Worm (Caenorhabditis elegans) whole organism, L1 larva: ENCODE measurements around the gene alh-9.
A peak's percentile ranks its signal among the peaks of the same experiment; 100 is the strongest.

ENCODE experiments used
- C34B4.2 ChIP-seq: sonication (generic microtip); optimal IDR thresholded peaks from 2 replicates; lab custom pipeline; 2017; ENCODE audit warnings: mild to moderate bottlenecking, missing genetic modification characterization, missing compliant biosample characterization
- F16B12.6 ChIP-seq: fragments of 150-350 bp; optimal IDR thresholded peaks from 2 replicates; lab custom pipeline; 2014; ENCODE audit warnings: missing biosample characterization, missing genetic modification characterization
- blmp-1 ChIP-seq: fragments of 150-350 bp; optimal IDR thresholded peaks from 2 replicates; lab custom pipeline; 2014; ENCODE audit warnings: missing biosample characterization, missing genetic modification characterization
- ceh-63 ChIP-seq: fragments of 200-800 bp; sonication (Bioruptor generic); optimal IDR thresholded peaks from 2 replicates; lab custom pipeline; 2018; ENCODE audit warnings: mild to moderate bottlenecking, missing genetic modification characterization, missing compliant biosample characterization
- dpl-1 ChIP-seq, 3 experiments: fragments of 150-350 bp in 2 of 3; sonication (generic microtip) in 1 of 3; optimal IDR thresholded peaks; 2 replicates each; lab custom pipeline; 2014 to 2017; ENCODE audit warnings: missing biosample characterization in 3 of 3, missing genetic modification characterization in 3 of 3, missing genetic modification reagents in 3 of 3
- dsc-1 ChIP-seq: sonication (generic microtip); optimal IDR thresholded peaks from 2 replicates; lab custom pipeline; 2016; ENCODE audit warnings: mild to moderate bottlenecking, missing genetic modification characterization, missing compliant biosample characterization
- efl-1 ChIP-seq, 4 experiments: fragments of 150-350 bp; optimal IDR thresholded peaks in 3 of 4; peaks in 1 of 4; 1 replicate in 1 of 4; 2 replicates in 3 of 4; lab custom pipeline; 2014; ENCODE audit warnings: missing biosample characterization in 2 of 4, missing genetic modification characterization in 2 of 4, missing genetic modification reagents in 2 of 4
- efl-3 ChIP-seq: fragments of 200-800 bp; sonication (Bioruptor generic); optimal IDR thresholded peaks from 2 replicates; lab custom pipeline; 2018; ENCODE audit warnings: mild to moderate bottlenecking, missing genetic modification characterization, missing compliant biosample characterization
- elt-2 ChIP-seq: sonication (generic microtip); optimal IDR thresholded peaks from 2 replicates; lab custom pipeline; 2016; ENCODE audit warnings: missing genetic modification characterization, mild to moderate bottlenecking, inconsistent platforms, missing compliant biosample characterization, missing genetic modification reagents
- fkh-10 ChIP-seq: sonication (generic microtip); optimal IDR thresholded peaks from 2 replicates; lab custom pipeline; 2017; ENCODE audit warnings: missing biosample characterization, missing genetic modification reagents, missing genetic modification characterization
- hlh-17 ChIP-seq: fragments of 200-800 bp; sonication (Bioruptor generic); optimal IDR thresholded peaks from 2 replicates; lab custom pipeline; 2018; ENCODE audit warnings: missing genetic modification characterization, mild to moderate bottlenecking, missing compliant biosample characterization, moderate library complexity, borderline replicate concordance
- hlh-4 ChIP-seq: sonication (generic microtip); optimal IDR thresholded peaks from 2 replicates; lab custom pipeline; 2016; ENCODE audit warnings: mild to moderate bottlenecking, missing genetic modification characterization, missing compliant biosample characterization
- lin-14 ChIP-seq: fragments of 200-800 bp; sonication (Bioruptor generic); optimal IDR thresholded peaks from 2 replicates; lab custom pipeline; 2018; ENCODE audit warnings: mild to moderate bottlenecking, missing genetic modification characterization, moderate library complexity, missing compliant biosample characterization
- lin-15B ChIP-seq: fragments of 150-350 bp; sonication (generic microtip); optimal IDR thresholded peaks from 3 replicates; lab custom pipeline; 2014; ENCODE audit warnings: missing biosample characterization, missing genetic modification characterization
- lin-35 ChIP-seq, 2 experiments: fragments of 150-350 bp; optimal IDR thresholded peaks; 2 replicates each; lab custom pipeline; 2014; ENCODE audit warnings: missing biosample characterization in 2 of 2, missing genetic modification characterization in 2 of 2, missing genetic modification reagents in 2 of 2
- lin-39 ChIP-seq: fragments of 150-350 bp; optimal IDR thresholded peaks from 2 replicates; lab custom pipeline; 2014; ENCODE audit warnings: missing biosample characterization, missing genetic modification reagents, missing genetic modification characterization
- lsy-2 ChIP-seq, 2 experiments: fragments of 150-350 bp; optimal IDR thresholded peaks; 2 replicates each; lab custom pipeline; 2014; ENCODE audit warnings: missing biosample characterization in 2 of 2, missing genetic modification characterization in 2 of 2
- mab-9 ChIP-seq: fragments of 200-800 bp; sonication (Bioruptor generic); IDR thresholded peaks from 2 replicates; pipeline ENCODE4 v1.3.6; 2022; ENCODE audit warnings: missing genetic modification reagents, missing genetic modification characterization, missing compliant biosample characterization
- mef-2 ChIP-seq: fragments of 150-350 bp; optimal IDR thresholded peaks from 2 replicates; lab custom pipeline; 2014; ENCODE audit warnings: missing biosample characterization, missing genetic modification characterization
- mep-1 ChIP-seq: fragments of 150-350 bp; optimal IDR thresholded peaks from 2 replicates; lab custom pipeline; 2014; ENCODE audit warnings: missing biosample characterization, missing genetic modification characterization
- nhr-20 ChIP-seq: sonication (generic microtip); optimal IDR thresholded peaks from 2 replicates; lab custom pipeline; 2016; ENCODE audit warnings: mild to moderate bottlenecking, missing genetic modification characterization, missing compliant biosample characterization
- nhr-47 ChIP-seq: sonication (generic microtip); optimal IDR thresholded peaks from 2 replicates; lab custom pipeline; 2016; ENCODE audit warnings: mild to moderate bottlenecking, missing genetic modification characterization, moderate library complexity, missing compliant biosample characterization
- nhr-71 ChIP-seq: sonication (generic microtip); optimal IDR thresholded peaks from 2 replicates; lab custom pipeline; 2016; ENCODE audit warnings: mild to moderate bottlenecking, missing genetic modification characterization, moderate library complexity, missing compliant biosample characterization
- nhr-77 ChIP-seq: fragments of 150-350 bp; optimal IDR thresholded peaks from 2 replicates; lab custom pipeline; 2014; ENCODE audit warnings: missing biosample characterization, missing genetic modification characterization
- nhr-85 ChIP-seq: sonication (generic microtip); peaks from one replicate; lab custom pipeline; 2016; ENCODE audit warnings: missing genetic modification characterization, inconsistent platforms, missing compliant biosample characterization
- pax-3 ChIP-seq: fragments of 200-800 bp; sonication (Bioruptor generic); optimal IDR thresholded peaks from 2 replicates; lab custom pipeline; 2018; ENCODE audit warnings: mild to moderate bottlenecking, missing genetic modification characterization, moderate library complexity, missing compliant biosample characterization
- pqm-1 ChIP-seq: sonication (generic microtip); optimal IDR thresholded peaks from 3 replicates; lab custom pipeline; 2017; ENCODE audit warnings: missing biosample characterization, missing genetic modification characterization
- rnt-1 ChIP-seq: sonication (generic microtip); optimal IDR thresholded peaks from 2 replicates; lab custom pipeline; 2016; ENCODE audit warnings: mild to moderate bottlenecking, missing genetic modification characterization, moderate library complexity, missing compliant biosample characterization
- snpc-4 ChIP-seq: fragments of 150-350 bp; optimal IDR thresholded peaks from 2 replicates; lab custom pipeline; 2014; ENCODE audit warnings: missing biosample characterization, missing genetic modification characterization
- snu-23 ChIP-seq: sonication (generic microtip); optimal IDR thresholded peaks from 2 replicates; lab custom pipeline; 2016; ENCODE audit warnings: missing genetic modification characterization, missing compliant biosample characterization
- unc-130 ChIP-seq: fragments of 150-350 bp; optimal IDR thresholded peaks from 2 replicates; lab custom pipeline; 2017; ENCODE audit warnings: missing biosample characterization, missing genetic modification characterization, inconsistent platforms
- zag-1 ChIP-seq: fragments of 150-350 bp; optimal IDR thresholded peaks from 2 replicates; lab custom pipeline; 2014; ENCODE audit warnings: missing biosample characterization, missing genetic modification characterization
- ztf-11 ChIP-seq, 2 experiments: sonication (generic microtip); optimal IDR thresholded peaks; 2 replicates each; lab custom pipeline; 2016 to 2017; ENCODE audit warnings: missing genetic modification characterization in 2 of 2, missing biosample characterization in 1 of 2, missing compliant biosample characterization in 1 of 2
- ztf-4 ChIP-seq: fragments of 150-350 bp; optimal IDR thresholded peaks from 2 replicates; lab custom pipeline; 2014; ENCODE audit warnings: missing biosample characterization, missing genetic modification characterization

Gene alh-9

DNA sequence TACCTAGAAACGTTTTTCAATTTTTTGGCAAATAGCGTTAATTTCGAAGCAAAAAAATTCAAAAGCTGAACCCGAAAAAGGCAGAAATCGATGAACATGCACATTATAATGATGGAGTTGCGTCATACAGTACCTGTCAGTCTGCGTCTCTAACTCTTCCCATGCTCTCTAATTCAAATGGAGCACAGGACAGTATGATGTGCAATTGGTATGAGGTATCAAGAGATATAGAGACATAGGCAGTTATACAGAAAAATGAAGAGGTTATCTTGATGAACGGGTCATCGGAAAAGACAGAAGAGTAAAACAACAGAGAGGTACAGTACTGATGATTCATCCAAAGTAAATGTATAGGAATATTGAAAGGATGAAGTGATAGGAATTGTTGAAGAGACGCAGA lies 44.9 kb downstream of the alh-9 start:
- TF ChIP-seq efl-1 (optimal IDR thresholded peaks at IDR 0.05; lab: Kevin White, UChicago), result no peak
- peak in 1 of 2 experiments; percentile 87 for TF ChIP-seq efl-1 (GFP tag; optimal IDR thresholded peaks at IDR 0.05 in 1 of 2; lab: Kevin White, UChicago)
- no peak for TF ChIP-seq pqm-1

- TF ChIP-seq lin-14 (peak; percentile 54), nhr-77 (no peak), lsy-2 (tag; optimal IDR thresholded peaks at IDR 0.05; lab: Kevin White, UChicago) (no peak)
- TF ChIP-seq, all 84 proteins: peak for 1
Measured at ce11 chrIII:5902558-5902957, 46.7 kb downstream of the alh-9 start.

DNA sequence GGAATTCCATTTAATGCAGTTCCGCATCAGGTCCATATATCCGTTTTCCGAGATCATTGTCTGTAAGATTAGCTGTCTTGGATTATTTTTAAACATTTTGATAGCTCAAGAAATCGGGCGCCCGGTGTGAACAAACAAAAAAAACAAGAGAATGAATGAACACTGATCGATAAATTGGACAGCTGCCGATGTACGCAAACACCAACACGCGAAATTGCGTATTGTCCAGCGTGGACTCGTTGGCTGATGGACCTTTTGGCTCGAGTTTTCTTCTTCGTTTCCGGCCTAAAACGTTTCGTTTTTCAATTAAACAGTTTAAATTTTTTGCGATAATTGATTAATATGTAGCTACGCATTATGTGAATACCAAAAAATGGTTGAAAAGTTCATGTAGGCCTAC lies 50.2 kb downstream of the alh-9 start, which contains the start of gene dpff-1:
TSS of gene dpff-1 (minus strand) at position 288 of the 400 bp plus-strand sequence.
- TF ChIP-seq ztf-11 (tag; optimal IDR thresholded peaks at IDR 0.05; lab: Kevin White, UChicago) (no peak), rnt-1 (tag; lab: Kevin White, UChicago) (peak; percentile 50), fkh-10 (GFP tag; lab: Kevin White, UChicago) (no peak), ztf-4 (tag; lab: Kevin White, UChicago) (no peak), pax-3 (tag; lab: Kevin White, UChicago) (no peak), snu-23 (GFP tag; lab: Kevin White, UChicago) (peak; percentile 35), mef-2 (no peak), elt-2 (no peak), nhr-71 (peak; percentile 38), mep-1 (tag; lab: Kevin White, UChicago) (no peak), lsy-2 (tag; optimal IDR thresholded peaks at IDR 0.05; lab: Kevin White, UChicago) (peak; percentile 22 to 42), hlh-17 (GFP tag; lab: Kevin White, UChicago) (no peak), lin-15B (no peak), lin-35 (GFP tag; optimal IDR thresholded peaks at IDR 0.05; lab: Kevin White, UChicago) (peak; percentile 36 to 54), unc-130 (tag; lab: Kevin White, UChicago) (peak; percentile 11), dpl-1 (GFP tag; optimal IDR thresholded peaks at IDR 0.05; lab: Kevin White, UChicago) (peak; percentile 25 to 52 (median 37)), lin-14 (peak; percentile 43), F16B12.6 (tag; lab: Kevin White, UChicago) (peak; percentile 89), efl-1 (optimal IDR thresholded peaks at IDR 0.05; lab: Kevin White, UChicago) (peak; percentile 42 to 47), efl-1 (GFP tag; optimal IDR thresholded peaks at IDR 0.05 in 1 of 2; lab: Kevin White, UChicago) (peak; percentile 31 to 93), efl-3 (GFP tag; lab: Kevin White, UChicago) (no peak), nhr-47 (tag; lab: Kevin White, UChicago) (peak; percentile 7)

ce11 chrIII:5906749-5907148 lies 50.9 kb downstream of the alh-9 start, which contains the start of gene erd-2.2:
TSS of gene erd-2.2 (plus strand) at chrIII:5907049.
- TF ChIP-seq blmp-1 (tag; lab: Kevin White, UChicago) (peak; percentile 30), efl-1 (optimal IDR thresholded peaks at IDR 0.05; lab: Kevin White, UChicago) (no peak), efl-1 (GFP tag; optimal IDR thresholded peaks at IDR 0.05 in 1 of 2; lab: Kevin White, UChicago) (peak in 1 of 2 experiments; percentile 31), snpc-4 (tag; lab: Kevin White, UChicago) (no peak), nhr-85 (tag; lab: Kevin White, UChicago) (peak; percentile 43)

- TF ChIP-seq rnt-1 (tag; lab: Kevin White, UChicago) (no peak), hlh-4 (tag; lab: Kevin White, UChicago) (no peak), zag-1 (tag; lab: Kevin White, UChicago) (no peak), efl-1 (optimal IDR thresholded peaks at IDR 0.05; lab: Kevin White, UChicago) (no peak), efl-1 (GFP tag; optimal IDR thresholded peaks at IDR 0.05 in 1 of 2; lab: Kevin White, UChicago) (no peak), mep-1 (tag; lab: Kevin White, UChicago) (no peak), ceh-63 (GFP tag; lab: Kevin White, UChicago) (no peak), mab-9 (no peak), C34B4.2 (tag; lab: Kevin White, UChicago) (no peak), nhr-85 (tag; lab: Kevin White, UChicago) (no peak), dsc-1 (tag; lab: Kevin White, UChicago) (no peak), lin-39 (tag; lab: Kevin White, UChicago) (no peak), lin-15B (no peak), nhr-77 (no peak), unc-130 (tag; lab: Kevin White, UChicago) (no peak), snu-23 (GFP tag; lab: Kevin White, UChicago) (no peak), nhr-20 (tag; lab: Kevin White, UChicago) (no peak), nhr-71 (no peak)
Measured at ce11 chrIII:5908408-5908807, 52.6 kb downstream of the alh-9 start, which contains the start of gene C28H8.3. TSS of gene C28H8.3 (plus strand) at chrIII:5908700.
